Worm (Caenorhabditis elegans): ENCODE data around the gene dyc-1.

Gene dyc-1

ce11 chrX:14015808-14016207 is 33.5 kb upstream of the dyc-1 start (continued):
- TF ChIP-seq Y53F4B.3 (GFP tag; IDR thresholded peaks at IDR 0.05) (no peak), F37B4.10 (GFP tag; IDR thresholded peaks at IDR 0.05) (no peak), K11D2.4 (GFP tag; IDR thresholded peaks at IDR 0.05) (peak; percentile 75), ztf-3 (GFP tag; optimal IDR thresholded peaks at IDR 0.05) (peak; percentile 63), hlh-12 (tag; optimal IDR thresholded peaks at IDR 0.05) (peak; percentile 55), die-1 (tag; optimal IDR thresholded peaks at IDR 0.05) (peak; percentile 92), zfh-2 (GFP tag; conservative IDR thresholded peaks at IDR 0.05) (no peak), attf-3 (GFP tag; conservative IDR thresholded peaks at IDR 0.05) (0 out of 2 replicates have a peak, but pooled peaks have one; percentile 10), aptf-3 (GFP tag; IDR thresholded peaks at IDR 0.05) (0 out of 2 replicates have a peak, but pooled peaks have one; percentile 58), snpc-4 (GFP tag; optimal IDR thresholded peaks at IDR 0.05) (peak; percentile 72), snpc-4 (tag; optimal IDR thresholded peaks at IDR 0.05) (peak in 3 of 4 experiments; percentile 63 to 85 (median 76)), mel-28 (tag; optimal IDR thresholded peaks at IDR 0.05; ENCODE audit: borderline replicate concordance) (peak; percentile 9), mcd-1 (GFP tag; IDR thresholded peaks at IDR 0.05) (peak; percentile 62; the same call in 1 of the 2 replicates), ceh-58 (GFP tag; IDR thresholded peaks at IDR 0.05) (no peak), madf-6 (GFP tag; IDR thresholded peaks at IDR 0.05) (peak; percentile 65; the same call in 1 of the 2 replicates), hmg-20 (GFP tag; IDR thresholded peaks at IDR 0.05) (peak; percentile 68; the same call in 1 of the 2 replicates), pbrm-1 (GFP tag; IDR thresholded peaks at IDR 0.05) (peak; percentile 79), ekl-4 (GFP tag; IDR thresholded peaks at IDR 0.05) (peak; percentile 73; the same call in 1 of the 2 replicates), nhr-90 (tag; optimal IDR thresholded peaks at IDR 0.05) (peak; percentile 71), madf-3 (GFP tag; IDR thresholded peaks at IDR 0.05) (0 out of 2 replicates have a peak, but pooled peaks have one; percentile 18), sea-2 (GFP tag; IDR thresholded peaks at IDR 0.05) (no peak), B0336.3 (GFP tag; IDR thresholded peaks at IDR 0.05) (no peak; the same call in none of the 2 replicates), F10E7.11 (tag; optimal IDR thresholded peaks at IDR 0.05) (no peak), ztf-28 (GFP tag; IDR thresholded peaks at IDR 0.05) (peak; percentile 38; the same call in 1 of the 2 replicates), snpc-3.4 (tag; optimal IDR thresholded peaks at IDR 0.05) (peak; percentile 82), F49E8.2 (tag; optimal IDR thresholded peaks at IDR 0.05; ENCODE audit: insufficient read depth) (no peak), him-1 (tag; optimal IDR thresholded peaks at IDR 0.05) (peak; percentile 89), unc-62 (GFP tag; optimal IDR thresholded peaks at IDR 0.05) (no peak), lir-1 (GFP tag; conservative IDR thresholded peaks at IDR 0.05) (peak; percentile 68), egl-18 (GFP tag; IDR thresholded peaks at IDR 0.05) (0 out of 2 replicates have a peak, but pooled peaks have one; percentile 56), lsy-27 (tag; optimal IDR thresholded peaks at IDR 0.05; ENCODE audit: borderline replicate concordance, insufficient read depth) (no peak), mes-4 (tag; optimal IDR thresholded peaks at IDR 0.05) (peak; percentile 77), B0261.1 (tag; optimal IDR thresholded peaks at IDR 0.05) (peak; percentile 98), nfya-1 (tag; optimal IDR thresholded peaks at IDR 0.05; ENCODE audit: borderline replicate concordance, insufficient read depth) (no peak), ceh-100 (GFP tag; IDR thresholded peaks at IDR 0.05) (peak; percentile 46; the same call in 1 of the 2 replicates), attf-5 (GFP tag; optimal IDR thresholded peaks at IDR 0.05) (peak; percentile 68), efl-1 (GFP tag; optimal IDR thresholded peaks at IDR 0.05) (no peak), lag-1 (GFP tag; IDR thresholded peaks at IDR 0.05) (0 out of 2 replicates have a peak, but pooled peaks have one; percentile 73), lin-35 (GFP tag; optimal IDR thresholded peaks at IDR 0.05) (peak in 1 of 3 experiments; percentile 74), aptf-2 (GFP tag; conservative IDR thresholded peaks at IDR 0.05) (no peak), sdz-38 (tag; optimal IDR thresholded peaks at IDR 0.05) (no peak), tbp1 (GFP tag; optimal IDR thresholded peaks at IDR 0.05) (peak; percentile 98), fkh-3 (tag; optimal IDR thresholded peaks at IDR 0.05) (peak; percentile 72), repo-1 (tag; optimal IDR thresholded peaks at IDR 0.05) (peak; percentile 7), sptf-2 (GFP tag; optimal IDR thresholded peaks at IDR 0.05) (no peak), bed-1 (GFP tag; IDR thresholded peaks at IDR 0.05) (no peak), dpff-1 (tag; optimal IDR thresholded peaks at IDR 0.05) (no peak), ztf-6 (GFP tag; IDR thresholded peaks at IDR 0.05) (peak; percentile 15; the same call in 1 of the 2 replicates)

All from whole organism, young adult.